Worm (Caenorhabditis elegans) whole organism, young adult: ENCODE results near the gene sao-1.

Experiments
- B0035.1 ChIP-seq: sonication (generic microtip); optimal IDR thresholded peaks from 2 replicates; lab custom pipeline; 2016; ENCODE audit warnings: missing genetic modification characterization, mild to moderate bottlenecking, missing compliant biosample characterization, missing genotype, missing genetic modification reagents
- C17E4.6 ChIP-seq: fragments of 200-800 bp; sonication (Bioruptor generic); IDR thresholded peaks from 2 replicates; pipeline ENCODE4 v1.3.6; 2022; ENCODE audit warnings: missing genetic modification reagents, missing genetic modification characterization, missing compliant biosample characterization
- F33H1.4 ChIP-seq: fragments of 200-800 bp; sonication (Bioruptor generic); IDR thresholded peaks from 2 replicates; pipeline ENCODE4 v1.3.6; 2022; ENCODE audit warnings: missing genetic modification reagents, missing genetic modification characterization, missing compliant biosample characterization
- F39B2.1 ChIP-seq: fragments of 200-800 bp; sonication (Bioruptor generic); IDR thresholded peaks from 2 replicates; pipeline ENCODE4 v1.3.6; 2022; ENCODE audit warnings: missing genetic modification reagents, missing genetic modification characterization, missing compliant biosample characterization
- F49E8.2 ChIP-seq: sonication (generic microtip); optimal IDR thresholded peaks from 3 replicates; lab custom pipeline; 2017; ENCODE audit warnings: missing genetic modification characterization, mild to moderate bottlenecking, missing compliant biosample characterization, antibody characterized with exemption, moderate library complexity; ENCODE audit not compliant: insufficient read depth
- F52B5.7 ChIP-seq: sonication (generic microtip); optimal IDR thresholded peaks from 2 replicates; lab custom pipeline; 2016; ENCODE audit warnings: mild to moderate bottlenecking, missing genetic modification characterization, missing compliant biosample characterization
- F55B11.4 ChIP-seq: sonication (generic microtip); optimal IDR thresholded peaks from 2 replicates; lab custom pipeline; 2016; ENCODE audit warnings: missing compliant biosample characterization, missing genetic modification characterization, borderline replicate concordance; ENCODE audit not compliant: insufficient read depth
- F57C9.4 ChIP-seq: sonication (generic microtip); optimal IDR thresholded peaks from 2 replicates; lab custom pipeline; 2017; ENCODE audit warnings: mild to moderate bottlenecking, missing genetic modification characterization, missing compliant biosample characterization
- K11D2.4 ChIP-seq: fragments of 200-800 bp; sonication (Bioruptor generic); IDR thresholded peaks from 2 replicates; pipeline ENCODE4 v1.3.6; 2022; ENCODE audit warnings: missing genetic modification reagents, missing genetic modification characterization, missing compliant biosample characterization
- T26A5.8 ChIP-seq: sonication (generic microtip); optimal IDR thresholded peaks from 2 replicates; lab custom pipeline; 2016; ENCODE audit warnings: missing genetic modification characterization, missing compliant biosample characterization
- ama-1 ChIP-seq, 3 experiments: fragments of 150-350 bp in 1 of 3; sonication (generic microtip) in 2 of 3; optimal IDR thresholded peaks; 2 replicates each; lab custom pipeline; 2014 to 2018; ENCODE audit warnings: missing biosample characterization in 2 of 3, missing genetic modification characterization in 2 of 3, missing genetic modification reagents in 2 of 3
- aptf-2 ChIP-seq: fragments of 200-800 bp; sonication (Bioruptor generic); conservative IDR thresholded peaks from 2 replicates; pipeline ENCODE4 v1.3.6; 2022; ENCODE audit warnings: missing genetic modification reagents, missing genetic modification characterization, missing compliant biosample characterization
- aptf-3 ChIP-seq: fragments of 200-800 bp; sonication (Bioruptor generic); IDR thresholded peaks from 2 replicates; pipeline ENCODE4 v1.3.6; 2022; ENCODE audit warnings: missing genetic modification characterization, missing compliant biosample characterization
- atf-7 ChIP-seq: sonication (generic microtip); optimal IDR thresholded peaks from 2 replicates; lab custom pipeline; 2017; ENCODE audit warnings: mild to moderate bottlenecking, missing genetic modification characterization, missing compliant biosample characterization
- attf-5 ChIP-seq: fragments of 200-800 bp; sonication (Bioruptor generic); optimal IDR thresholded peaks from 2 replicates; lab custom pipeline; 2018; ENCODE audit warnings: mild to moderate bottlenecking, missing genetic modification characterization, missing compliant biosample characterization
- bed-2 ChIP-seq: fragments of 200-800 bp; sonication (Bioruptor generic); IDR thresholded peaks from 2 replicates; pipeline ENCODE4 v1.3.6; 2022; ENCODE audit warnings: missing genetic modification reagents, missing genetic modification characterization, missing compliant biosample characterization
- ccch-3 ChIP-seq: fragments of 200-800 bp; sonication (Bioruptor generic); optimal IDR thresholded peaks from 2 replicates; lab custom pipeline; 2018; ENCODE audit warnings: mild to moderate bottlenecking, missing genetic modification characterization, missing compliant biosample characterization
- cebp-2 ChIP-seq: fragments of 200-800 bp; sonication (Bioruptor generic); IDR thresholded peaks from 2 replicates; pipeline ENCODE4 v1.3.6; 2022; ENCODE audit warnings: missing genetic modification characterization, missing compliant biosample characterization
- ceh-100 ChIP-seq: fragments of 200-800 bp; sonication (Bioruptor generic); IDR thresholded peaks from 2 replicates; pipeline ENCODE4 v1.3.6; 2022; ENCODE audit warnings: missing genetic modification reagents, missing genetic modification characterization, missing compliant biosample characterization
- ceh-79 ChIP-seq: sonication (generic microtip); optimal IDR thresholded peaks from 2 replicates; lab custom pipeline; 2017; ENCODE audit warnings: mild to moderate bottlenecking, missing genetic modification characterization, missing compliant biosample characterization
- ceh-91 ChIP-seq: fragments of 200-800 bp; sonication (Bioruptor generic); IDR thresholded peaks from 2 replicates; pipeline ENCODE4 v1.3.6; 2022; ENCODE audit warnings: missing genetic modification reagents, missing genetic modification characterization, missing compliant biosample characterization
- chd-7 ChIP-seq: sonication (generic microtip); optimal IDR thresholded peaks from 2 replicates; lab custom pipeline; 2016; ENCODE audit warnings: mild to moderate bottlenecking, missing genetic modification characterization, moderate library complexity, missing compliant biosample characterization
- dox-1 ChIP-seq: fragments of 200-800 bp; sonication (Bioruptor generic); IDR thresholded peaks from 2 replicates; pipeline ENCODE4 v1.3.6; 2022; ENCODE audit warnings: missing genetic modification reagents, missing genetic modification characterization, missing compliant biosample characterization
- egrh-3 ChIP-seq: fragments of 200-800 bp; sonication (Bioruptor generic); IDR thresholded peaks from 2 replicates; pipeline ENCODE4 v1.3.6; 2022; ENCODE audit warnings: missing genetic modification reagents, missing genetic modification characterization, missing compliant biosample characterization
- ets-4 ChIP-seq: fragments of 200-800 bp; sonication (Bioruptor generic); optimal IDR thresholded peaks from 2 replicates; lab custom pipeline; 2018; ENCODE audit warnings: mild to moderate bottlenecking, missing genetic modification characterization, missing compliant biosample characterization
- him-1 ChIP-seq: sonication (generic microtip); optimal IDR thresholded peaks from 2 replicates; lab custom pipeline; 2016; ENCODE audit warnings: missing genotype, missing genetic modification reagents, missing genetic modification characterization, missing compliant biosample characterization
- hmg-1.2 ChIP-seq: fragments of 200-800 bp; sonication (Bioruptor generic); IDR thresholded peaks from 2 replicates; pipeline ENCODE4 v1.3.6; 2022; ENCODE audit warnings: missing genetic modification reagents, missing genetic modification characterization, missing compliant biosample characterization
- hsf-1 ChIP-seq: fragments of 200-800 bp; sonication (Bioruptor generic); IDR thresholded peaks from 2 replicates; pipeline ENCODE4 v1.3.6; 2022; ENCODE audit warnings: missing genetic modification reagents, missing genetic modification characterization, missing compliant biosample characterization
- lin-26 ChIP-seq: fragments of 200-800 bp; sonication (Bioruptor generic); IDR thresholded peaks from 2 replicates; pipeline ENCODE4 v1.3.6; 2022; ENCODE audit warnings: missing genetic modification reagents, missing genetic modification characterization, missing compliant biosample characterization
- lin-35 ChIP-seq, 3 experiments: fragments of 150-350 bp in 2 of 3; sonication (generic microtip) in 1 of 3; optimal IDR thresholded peaks; 2 replicates each; lab custom pipeline; 2014 to 2018; ENCODE audit warnings: missing biosample characterization in 3 of 3, missing genetic modification characterization in 3 of 3, missing genetic modification reagents in 3 of 3
- lin-54 ChIP-seq: fragments of 200-800 bp; sonication (Bioruptor generic); optimal IDR thresholded peaks from 2 replicates; lab custom pipeline; 2018; ENCODE audit warnings: mild to moderate bottlenecking, missing genetic modification characterization, missing compliant biosample characterization
- lsy-27 ChIP-seq: sonication (generic microtip); optimal IDR thresholded peaks from 2 replicates; lab custom pipeline; 2017; ENCODE audit warnings: missing genetic modification characterization, mild to moderate bottlenecking, missing compliant biosample characterization, antibody characterized with exemption, missing genotype, borderline replicate concordance; ENCODE audit not compliant: insufficient read depth
- madf-10 ChIP-seq: sonication (generic microtip); optimal IDR thresholded peaks from 2 replicates; lab custom pipeline; 2016; ENCODE audit warnings: mild to moderate bottlenecking, missing genetic modification characterization, missing compliant biosample characterization
- madf-3 ChIP-seq: fragments of 200-800 bp; sonication (Bioruptor generic); IDR thresholded peaks from 2 replicates; pipeline ENCODE4 v1.3.6; 2022; ENCODE audit warnings: missing genetic modification reagents, missing genetic modification characterization, missing compliant biosample characterization
- madf-8 ChIP-seq: fragments of 200-800 bp; sonication (Bioruptor generic); conservative IDR thresholded peaks from 2 replicates; pipeline ENCODE4 v1.3.6; 2022; ENCODE audit warnings: missing genetic modification reagents, missing genetic modification characterization, missing compliant biosample characterization
- mel-28 ChIP-seq: sonication (generic microtip); optimal IDR thresholded peaks from 2 replicates; lab custom pipeline; 2016; ENCODE audit warnings: borderline replicate concordance, mild to moderate bottlenecking, missing genetic modification characterization, missing compliant biosample characterization
- nfya-2 ChIP-seq: fragments of 200-800 bp; sonication (Bioruptor generic); IDR thresholded peaks from 2 replicates; pipeline ENCODE4 v1.3.6; 2022; ENCODE audit warnings: missing genetic modification reagents, missing genetic modification characterization, missing compliant biosample characterization
- nhr-27 ChIP-seq: fragments of 200-800 bp; sonication (Bioruptor generic); optimal IDR thresholded peaks from 2 replicates; lab custom pipeline; 2018; ENCODE audit warnings: mild to moderate bottlenecking, missing genetic modification characterization, moderate library complexity, missing compliant biosample characterization
- rec-8 ChIP-seq, 2 experiments: sonication (generic microtip); optimal IDR thresholded peaks; 2 replicates each; lab custom pipeline; 2016; ENCODE audit warnings: mild to moderate bottlenecking in 2 of 2, missing genetic modification characterization in 2 of 2, missing genetic modification reagents in 2 of 2, missing genotype in 2 of 2, missing biosample characterization in 1 of 2, missing compliant biosample characterization in 1 of 2, moderate library complexity in 1 of 2
- repo-1 ChIP-seq: sonication (generic microtip); optimal IDR thresholded peaks from 2 replicates; lab custom pipeline; 2017; ENCODE audit warnings: mild to moderate bottlenecking, missing genetic modification characterization, missing compliant biosample characterization
- sea-2 ChIP-seq: fragments of 200-800 bp; sonication (Bioruptor generic); IDR thresholded peaks from 2 replicates; pipeline ENCODE4 v1.3.6; 2022; ENCODE audit warnings: missing genetic modification characterization, missing compliant biosample characterization
- snpc-1.1 ChIP-seq: sonication (generic microtip); optimal IDR thresholded peaks from 2 replicates; lab custom pipeline; 2017; ENCODE audit warnings: missing genetic modification characterization, mild to moderate bottlenecking, missing compliant biosample characterization, antibody characterized with exemption, moderate library complexity, missing genotype, missing genetic modification reagents; ENCODE audit not compliant: insufficient read depth
- sptf-2 ChIP-seq: fragments of 200-800 bp; sonication (Bioruptor generic); optimal IDR thresholded peaks from 2 replicates; lab custom pipeline; 2018; ENCODE audit warnings: mild to moderate bottlenecking, missing genetic modification characterization, missing compliant biosample characterization
- tbp1 ChIP-seq: fragments of 200-800 bp; sonication (Bioruptor generic); optimal IDR thresholded peaks from 2 replicates; lab custom pipeline; 2018; ENCODE audit warnings: mild to moderate bottlenecking, missing genetic modification characterization, missing compliant biosample characterization
- tlf-1 ChIP-seq: fragments of 200-800 bp; sonication (Bioruptor generic); optimal IDR thresholded peaks from 2 replicates; lab custom pipeline; 2018; ENCODE audit warnings: mild to moderate bottlenecking, missing genetic modification characterization, missing compliant biosample characterization
- ztf-25 ChIP-seq: fragments of 200-800 bp; sonication (Bioruptor generic); IDR thresholded peaks from 2 replicates; pipeline ENCODE4 v1.3.6; 2022; ENCODE audit warnings: missing genetic modification reagents, missing genetic modification characterization, missing compliant biosample characterization
- ztf-3 ChIP-seq: fragments of 200-800 bp; sonication (Bioruptor generic); optimal IDR thresholded peaks from 2 replicates; lab custom pipeline; 2018; ENCODE audit warnings: mild to moderate bottlenecking, missing genetic modification characterization, missing compliant biosample characterization
- ztf-6 ChIP-seq: fragments of 200-800 bp; sonication (Bioruptor generic); IDR thresholded peaks from 2 replicates; pipeline ENCODE4 v1.3.6; 2022; ENCODE audit warnings: missing genetic modification reagents, missing genetic modification characterization, missing compliant biosample characterization

Gene sao-1

DNA sequence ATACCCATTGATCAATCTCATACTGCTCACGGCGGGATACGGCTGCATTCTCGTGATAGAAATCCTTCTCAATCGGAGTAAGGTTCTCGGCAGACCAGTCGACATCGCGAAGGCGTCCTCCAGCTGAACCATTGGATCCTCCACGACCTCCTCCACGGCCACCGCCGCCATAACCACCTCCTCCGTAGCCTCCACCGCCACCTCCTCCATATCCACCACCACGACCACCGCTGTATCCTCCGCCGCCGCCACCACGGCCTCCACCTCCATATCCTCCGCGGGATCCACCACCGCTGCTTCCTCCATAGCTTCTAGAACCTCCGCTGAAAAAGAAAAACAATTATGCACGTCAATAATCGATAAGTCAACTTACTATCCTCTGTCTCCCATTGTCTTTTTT lies 47.7 kb downstream of the sao-1 start (continued):
- TF ChIP-seq egrh-3 (peak; percentile 91), bed-2 (GFP tag; lab: Robert Waterston, UW) (no peak), cebp-2 (0 out of 2 replicates have a peak, but pooled peaks have one; percentile 13), F52B5.7 (tag; lab: Kevin White, UChicago) (no peak), K11D2.4 (GFP tag; lab: Robert Waterston, UW) (no peak), lin-54 (no peak), ama-1 (optimal IDR thresholded peaks at IDR 0.05; lab: Kevin White, UChicago) (no peak), ama-1 (GFP tag; optimal IDR thresholded peaks at IDR 0.05; lab: Kevin White, UChicago) (no peak), ceh-79 (tag; lab: Kevin White, UChicago) (no peak), F39B2.1 (GFP tag; lab: Robert Waterston, UW) (0 out of 2 replicates have a peak, but pooled peaks have one; percentile 17), sptf-2 (GFP tag; lab: Kevin White, UChicago) (no peak), F55B11.4 (no peak), C17E4.6 (GFP tag; lab: Robert Waterston, UW) (no peak), atf-7 (tag; lab: Kevin White, UChicago) (no peak), lin-35 (GFP tag; optimal IDR thresholded peaks at IDR 0.05; lab: Kevin White, UChicago) (no peak), ztf-3 (GFP tag; lab: Kevin White, UChicago) (no peak), repo-1 (tag; lab: Kevin White, UChicago) (no peak), lsy-27 (tag; lab: Kevin White, UChicago) (no peak), madf-8 (GFP tag; lab: Robert Waterston, UW) (no peak), ets-4 (no peak), dox-1 (no peak), madf-3 (no peak), nhr-27 (tag; lab: Kevin White, UChicago) (no peak), T26A5.8 (tag; lab: Kevin White, UChicago) (no peak), F57C9.4 (no peak), ceh-100 (GFP tag; lab: Robert Waterston, UW) (no peak), chd-7 (tag; lab: Kevin White, UChicago) (no peak), mel-28 (tag; lab: Kevin White, UChicago) (no peak), rec-8 (tag; optimal IDR thresholded peaks at IDR 0.05; lab: Kevin White, UChicago) (no peak), attf-5 (GFP tag; lab: Kevin White, UChicago) (no peak), nfya-2 (no peak), tlf-1 (GFP tag; lab: Kevin White, UChicago) (no peak), hmg-1.2 (GFP tag; lab: Robert Waterston, UW) (0 out of 2 replicates have a peak, but pooled peaks have one; percentile 20), lin-26 (peak; percentile 45; the same call in 1 of the 2 replicates), F33H1.4 (no peak), ccch-3 (no peak), snpc-1.1 (tag; lab: Kevin White, UChicago) (no peak), F49E8.2 (no peak), him-1 (tag; lab: Kevin White, UChicago) (no peak), ceh-91 (GFP tag; lab: Robert Waterston, UW) (no peak), hsf-1 (GFP tag; lab: Robert Waterston, UW) (peak; percentile 27; the same call in 1 of the 2 replicates), tbp1 (GFP tag; lab: Kevin White, UChicago) (no peak), sea-2 (no peak), aptf-2 (GFP tag; lab: Robert Waterston, UW) (no peak), madf-10 (tag; lab: Kevin White, UChicago) (no peak), B0035.1 (tag; lab: Kevin White, UChicago) (no peak), ztf-25 (GFP tag; lab: Robert Waterston, UW) (peak; percentile 16; the same call in 1 of the 2 replicates), aptf-3 (GFP tag; lab: Robert Waterston, UW) (no peak), ztf-6 (GFP tag; lab: Robert Waterston, UW) (no peak)
